Fruit fly (Drosophila melanogaster): Measurements from ENCODE around the gene AnxB11.
A peak's percentile ranks its signal among the peaks of the same experiment; 100 is the strongest.

Gene AnxB11

dm6 chrX:16403811-16404420 lies 18.1 kb downstream of the AnxB11 start (continued):
- no peak for TF ChIP-seq CG34224 (GFP tag; IDR thresholded peaks at IDR 0.05; ENCODE audit: partially characterized antibody)
- TF ChIP-seq GATAe (GFP tag; conservative IDR thresholded peaks at IDR 0.05) = peak; percentile 44
- peak; percentile 38 for TF ChIP-seq ftz-f1 (GFP tag; optimal IDR thresholded peaks at IDR 0.05)
- TF ChIP-seq eve (GFP tag; optimal IDR thresholded peaks at IDR 0.05) = no peak
- no peak for TF ChIP-seq NC2β (GFP tag; optimal IDR thresholded peaks at IDR 0.05)
- TF ChIP-seq CG5180 (GFP tag; optimal IDR thresholded peaks at IDR 0.05) = peak; percentile 22
- TF ChIP-seq amos (GFP tag; IDR thresholded peaks at IDR 0.05; ENCODE audit: partially characterized antibody) = no peak
- TF ChIP-seq Deaf1 (tag; optimal IDR thresholded peaks at IDR 0.05) = peak; percentile 58
- TF ChIP-seq CG11723 (GFP tag; optimal IDR thresholded peaks at IDR 0.05) = peak; percentile 6
- TF ChIP-seq zfh2 (GFP tag; optimal IDR thresholded peaks at IDR 0.05) = peak; percentile 55
- TF ChIP-seq CG4730 (GFP tag; IDR thresholded peaks at IDR 0.05) = peak; percentile 67
- peak; percentile 52 for TF ChIP-seq Awh (GFP tag; IDR thresholded peaks at IDR 0.05)
- TF ChIP-seq tna (GFP tag; IDR thresholded peaks at IDR 0.05; ENCODE audit: partially characterized antibody) = no peak
- TF ChIP-seq pan (optimal IDR thresholded peaks at IDR 0.05) = no peak
- peak in 1 of 2 experiments; percentile 84 for TF ChIP-seq pan (GFP tag; optimal IDR thresholded peaks at IDR 0.05 in 1 of 2, IDR thresholded peaks at IDR 0.05 in 1 of 2)
- no peak for TF ChIP-seq cg (GFP tag; optimal IDR thresholded peaks at IDR 0.05)
- TF ChIP-seq MTF-1 (GFP tag; optimal IDR thresholded peaks at IDR 0.05; ENCODE audit: borderline replicate concordance) = peak; percentile 47
- TF ChIP-seq nau (GFP tag; optimal IDR thresholded peaks at IDR 0.05) = no peak
- peak; percentile 24 for TF ChIP-seq Myb (GFP tag; optimal IDR thresholded peaks at IDR 0.05)
- no peak for TF ChIP-seq scrt (GFP tag; optimal IDR thresholded peaks at IDR 0.05)
- TF ChIP-seq Hand (GFP tag; optimal IDR thresholded peaks at IDR 0.05) = peak; percentile 65
- no peak for TF ChIP-seq ash1 (GFP tag; optimal IDR thresholded peaks at IDR 0.05)
- TF ChIP-seq chif (GFP tag; optimal IDR thresholded peaks at IDR 0.05) = peak; percentile 32
- peak; percentile 12 for TF ChIP-seq CG17802 (tag; optimal IDR thresholded peaks at IDR 0.05)
- no peak for TF ChIP-seq CG15073 (GFP tag; optimal IDR thresholded peaks at IDR 0.05)
- TF ChIP-seq Hmx (GFP tag; optimal IDR thresholded peaks at IDR 0.05) = no peak
- TF ChIP-seq CG4328 (GFP tag; optimal IDR thresholded peaks at IDR 0.05) = peak; percentile 9
- TF ChIP-seq CG18599 (GFP tag; optimal IDR thresholded peaks at IDR 0.05) = peak; percentile 84
- TF ChIP-seq CG2129 (GFP tag; IDR thresholded peaks at IDR 0.05; ENCODE audit: partially characterized antibody) = no peak
- TF ChIP-seq Lim3 (GFP tag; IDR thresholded peaks at IDR 0.05) = no peak
- no peak for TF ChIP-seq Hr39 (optimal IDR thresholded peaks at IDR 0.05)
- peak; percentile 7 for TF ChIP-seq CG3995 (GFP tag; optimal IDR thresholded peaks at IDR 0.05)
- TF ChIP-seq CG3163 (GFP tag; optimal IDR thresholded peaks at IDR 0.05) = no peak
- TF ChIP-seq Dad (GFP tag; optimal IDR thresholded peaks at IDR 0.05) = peak; percentile 43
- TF ChIP-seq CG12155 (GFP tag; optimal IDR thresholded peaks at IDR 0.05) = no peak
- peak; percentile 75 for TF ChIP-seq az2 (GFP tag; optimal IDR thresholded peaks at IDR 0.05)
- TF ChIP-seq CG2875 (GFP tag; optimal IDR thresholded peaks at IDR 0.05) = peak; percentile 6
- peak; percentile 72 for TF ChIP-seq CG13624 (GFP tag; optimal IDR thresholded peaks at IDR 0.05)
- TF ChIP-seq rib (GFP tag; IDR thresholded peaks at IDR 0.05) = peak; percentile 71; the same call in 1 of the 2 replicates
- TF ChIP-seq CG4282 (GFP tag; optimal IDR thresholded peaks at IDR 0.05) = no peak
- TF ChIP-seq CG17385 (GFP tag; optimal IDR thresholded peaks at IDR 0.05) = peak; percentile 68
- TF ChIP-seq tgo (GFP tag; IDR thresholded peaks at IDR 0.05) = peak; percentile 84
- peak; percentile 61 for TF ChIP-seq run (tag; optimal IDR thresholded peaks at IDR 0.05)
- TF ChIP-seq chinmo (GFP tag; IDR thresholded peaks at IDR 0.05; ENCODE audit: partially characterized antibody) = no peak
- no peak for TF ChIP-seq tll (GFP tag; optimal IDR thresholded peaks at IDR 0.05)

All from whole organism, embryonic.